Fruit fly (Drosophila melanogaster) whole organism, embryonic: ENCODE measurements around the gene Sirup.

ENCODE experiments used
- Ada2b ChIP-seq: fragments of 200-800 bp; sonication (Bioruptor generic); IDR thresholded peaks from 2 replicates; pipeline ENCODE4 v1.3.6; 2022; ENCODE audit warnings: missing biosample characterization, missing genetic modification characterization
- Asciz ChIP-seq: fragments of 200-800 bp; sonication (Bioruptor generic); optimal IDR thresholded peaks from 2 replicates; lab custom pipeline; 2017; ENCODE audit warnings: missing biosample characterization, mild to moderate bottlenecking, missing genetic modification characterization, missing genetic modification reagents
- Blimp-1 ChIP-seq: fragments of 200-800 bp; sonication (Bioruptor generic); optimal IDR thresholded peaks from 3 replicates; lab custom pipeline; 2018; ENCODE audit warnings: missing biosample characterization, missing genetic modification characterization, mild to moderate bottlenecking, moderate library complexity, missing genetic modification reagents
- CG1024 ChIP-seq: fragments of 200-800 bp; sonication (Bioruptor generic); IDR thresholded peaks from 2 replicates; pipeline ENCODE4 v1.3.6; 2022; ENCODE audit warnings: missing biosample characterization, missing genetic modification characterization
- CG10565 ChIP-seq: fragments of 200-800 bp; sonication (Bioruptor generic); optimal IDR thresholded peaks from 3 replicates; lab custom pipeline; 2016; ENCODE audit warnings: missing biosample characterization, mild to moderate bottlenecking, missing genetic modification characterization
- CG11085 ChIP-seq: fragments of 200-800 bp; sonication (Bioruptor generic); IDR thresholded peaks from 2 replicates; pipeline ENCODE4 v1.3.6; 2022; ENCODE audit warnings: missing biosample characterization, missing genetic modification characterization
- CG11504 ChIP-seq: fragments of 200-800 bp; sonication (Bioruptor generic); optimal IDR thresholded peaks from 3 replicates; lab custom pipeline; 2019; ENCODE audit warnings: missing biosample characterization, mild to moderate bottlenecking, missing genetic modification characterization, moderate library complexity
- CG11695 ChIP-seq: fragments of 200-800 bp; sonication (Bioruptor generic); IDR thresholded peaks from 3 replicates; pipeline ENCODE4 v1.3.6; 2022; ENCODE audit warnings: missing biosample characterization, missing genetic modification characterization
- CG12155 ChIP-seq: fragments of 200-800 bp; sonication (Bioruptor generic); optimal IDR thresholded peaks from 3 replicates; lab custom pipeline; 2016; ENCODE audit warnings: missing biosample characterization, missing genetic modification characterization
- CG12744 ChIP-seq: fragments of 200-800 bp; sonication (Bioruptor generic); optimal IDR thresholded peaks from 2 replicates; lab custom pipeline; 2016; ENCODE audit warnings: missing biosample characterization, missing genetic modification characterization
- CG13287 ChIP-seq: fragments of 200-800 bp; sonication (Bioruptor generic); IDR thresholded peaks from 2 replicates; pipeline ENCODE4 v1.3.6; 2022; ENCODE audit warnings: missing biosample characterization, missing genetic modification characterization; ENCODE audit not compliant: partially characterized antibody
- CG13894 ChIP-seq: fragments of 200-800 bp; sonication (Bioruptor generic); optimal IDR thresholded peaks from 3 replicates; lab custom pipeline; 2018; ENCODE audit warnings: missing biosample characterization, mild to moderate bottlenecking, missing genetic modification characterization, moderate library complexity
- CG15269 ChIP-seq: fragments of 200-800 bp; sonication (Bioruptor generic); optimal IDR thresholded peaks from 2 replicates; lab custom pipeline; 2018; ENCODE audit warnings: missing biosample characterization, mild to moderate bottlenecking, missing genetic modification characterization, moderate library complexity
- CG15514 ChIP-seq: fragments of 200-800 bp; sonication (Bioruptor generic); optimal IDR thresholded peaks from 3 replicates; lab custom pipeline; 2017; ENCODE audit warnings: missing biosample characterization, missing genetic modification characterization, mild to moderate bottlenecking, moderate library complexity, missing genetic modification reagents
- CG1603 ChIP-seq: fragments of 200-800 bp; sonication (Bioruptor generic); optimal IDR thresholded peaks from 2 replicates; lab custom pipeline; 2019; ENCODE audit warnings: missing biosample characterization, mild to moderate bottlenecking, missing genetic modification characterization, moderate library complexity
- CG17328 ChIP-seq: fragments of 200-800 bp; sonication (Bioruptor generic); IDR thresholded peaks from 2 replicates; pipeline ENCODE4 v1.3.6; 2022; ENCODE audit warnings: missing biosample characterization, missing genetic modification characterization
- CG17359 ChIP-seq: fragments of 200-800 bp; sonication (Bioruptor generic); optimal IDR thresholded peaks from 3 replicates; lab custom pipeline; 2018; ENCODE audit warnings: missing biosample characterization, mild to moderate bottlenecking, missing genetic modification characterization, moderate library complexity
- CG2202 ChIP-seq: fragments of 200-800 bp; sonication (Bioruptor generic); optimal IDR thresholded peaks from 2 replicates; lab custom pipeline; 2018; ENCODE audit warnings: missing biosample characterization, mild to moderate bottlenecking, missing genetic modification characterization
- CG2875 ChIP-seq: fragments of 200-800 bp; sonication (Bioruptor generic); optimal IDR thresholded peaks from 2 replicates; lab custom pipeline; 2017; ENCODE audit warnings: missing biosample characterization, mild to moderate bottlenecking, missing genetic modification characterization, missing genetic modification reagents
- CG30020 ChIP-seq: fragments of 200-800 bp; optimal IDR thresholded peaks from 2 replicates; lab custom pipeline; 2019; ENCODE audit warnings: missing biosample characterization, mild to moderate bottlenecking, missing genetic modification characterization, moderate library complexity
- CG3281 ChIP-seq: fragments of 200-800 bp; sonication (Bioruptor generic); optimal IDR thresholded peaks from 3 replicates; lab custom pipeline; 2017; ENCODE audit warnings: missing biosample characterization, mild to moderate bottlenecking, missing genetic modification characterization
- CG3838 ChIP-seq: fragments of 200-800 bp; sonication (Bioruptor generic); optimal IDR thresholded peaks from 3 replicates; lab custom pipeline; 2016; ENCODE audit warnings: missing biosample characterization, missing genetic modification characterization
- CG5180 ChIP-seq: fragments of 200-800 bp; sonication (Bioruptor generic); optimal IDR thresholded peaks from 3 replicates; lab custom pipeline; 2017; ENCODE audit warnings: missing biosample characterization, missing genetic modification characterization, mild to moderate bottlenecking, moderate library complexity, missing genetic modification reagents
- CG6689 ChIP-seq: fragments of 200-800 bp; sonication (Bioruptor generic); IDR thresholded peaks from 2 replicates; pipeline ENCODE4 v1.3.6; 2022; ENCODE audit warnings: missing biosample characterization, missing genetic modification characterization
- CG7928 ChIP-seq: fragments of 200-800 bp; sonication (Bioruptor generic); optimal IDR thresholded peaks from 2 replicates; lab custom pipeline; 2017; ENCODE audit warnings: missing biosample characterization, mild to moderate bottlenecking, missing genetic modification characterization
- CkIIα-i1 ChIP-seq: fragments of 200-800 bp; sonication (Bioruptor generic); IDR thresholded peaks from 2 replicates; pipeline ENCODE4 v1.3.6; 2022; ENCODE audit warnings: missing biosample characterization, missing genetic modification characterization
- Hey ChIP-seq: fragments of 200-800 bp; sonication (Bioruptor generic); optimal IDR thresholded peaks from 3 replicates; lab custom pipeline; 2018; ENCODE audit warnings: missing biosample characterization, mild to moderate bottlenecking, missing genetic modification characterization
- Hmr ChIP-seq: fragments of 200-800 bp; sonication (Bioruptor generic); optimal IDR thresholded peaks from 3 replicates; lab custom pipeline; 2017; ENCODE audit warnings: mild to moderate bottlenecking, missing biosample characterization, missing genetic modification reagents, missing genetic modification characterization
- Jarid2 ChIP-seq: fragments of 200-800 bp; sonication (Bioruptor generic); optimal IDR thresholded peaks from 3 replicates; lab custom pipeline; 2017; ENCODE audit warnings: mild to moderate bottlenecking, missing biosample characterization, missing genetic modification reagents, missing genetic modification characterization
- Nf-YA ChIP-seq: fragments of 200-800 bp; sonication (Bioruptor generic); IDR thresholded peaks from 2 replicates; pipeline ENCODE4 v1.3.6; 2022; ENCODE audit warnings: missing biosample characterization, missing genetic modification characterization
- NfI ChIP-seq: fragments of 200-800 bp; sonication (Bioruptor generic); optimal IDR thresholded peaks from 3 replicates; lab custom pipeline; 2018; ENCODE audit warnings: missing biosample characterization, mild to moderate bottlenecking, missing genetic modification characterization, moderate library complexity
- Scr ChIP-seq: fragments of 200-800 bp; sonication (Bioruptor generic); IDR thresholded peaks from 2 replicates; pipeline ENCODE4 v1.3.6; 2022; ENCODE audit warnings: missing biosample characterization, missing genetic modification characterization; ENCODE audit not compliant: partially characterized antibody
- caup ChIP-seq: fragments of 200-800 bp; sonication (Bioruptor generic); optimal IDR thresholded peaks from 3 replicates; lab custom pipeline; 2017; ENCODE audit warnings: missing biosample characterization, mild to moderate bottlenecking, missing genetic modification characterization, moderate library complexity; ENCODE audit not compliant: severe bottlenecking
- ewg ChIP-seq: fragments of 200-800 bp; sonication (Bioruptor generic); optimal IDR thresholded peaks from 3 replicates; lab custom pipeline; 2017; ENCODE audit warnings: mild to moderate bottlenecking, missing biosample characterization, missing genetic modification reagents, missing genetic modification characterization
- fd96Cb ChIP-seq: fragments of 200-800 bp; sonication (Bioruptor generic); optimal IDR thresholded peaks from 2 replicates; lab custom pipeline; 2018; ENCODE audit warnings: missing biosample characterization, mild to moderate bottlenecking, missing genetic modification characterization, moderate library complexity
- gem ChIP-seq: fragments of 200-800 bp; sonication (Bioruptor generic); optimal IDR thresholded peaks from 2 replicates; lab custom pipeline; 2019; ENCODE audit warnings: missing biosample characterization, mild to moderate bottlenecking, missing genetic modification characterization, moderate library complexity
- gsb ChIP-seq: fragments of 200-800 bp; sonication (Bioruptor generic); IDR thresholded peaks from 2 replicates; pipeline ENCODE4 v1.3.6; 2022; ENCODE audit warnings: missing biosample characterization, missing genetic modification characterization
- her ChIP-seq: fragments of 200-800 bp; sonication (Bioruptor generic); optimal IDR thresholded peaks from 2 replicates; lab custom pipeline; 2016; ENCODE audit warnings: missing biosample characterization, missing genetic modification characterization
- hth ChIP-seq: fragments of >200 bp; optimal IDR thresholded peaks from 2 replicates; lab custom pipeline; 2017; ENCODE audit warnings: inconsistent platforms
- jing ChIP-seq: fragments of 200-800 bp; sonication (Bioruptor generic); optimal IDR thresholded peaks from 2 replicates; lab custom pipeline; 2018; ENCODE audit warnings: missing biosample characterization, mild to moderate bottlenecking, missing genetic modification characterization
- lab ChIP-seq: fragments of 200-800 bp; sonication (Bioruptor generic); optimal IDR thresholded peaks from 3 replicates; lab custom pipeline; 2017; ENCODE audit warnings: missing biosample characterization, missing genetic modification characterization, mild to moderate bottlenecking, moderate library complexity, missing genetic modification reagents
- luna ChIP-seq: fragments of 200-800 bp; sonication (Bioruptor generic); optimal IDR thresholded peaks from 2 replicates; lab custom pipeline; 2016; ENCODE audit warnings: missing biosample characterization, missing genetic modification characterization
- pho ChIP-seq: fragments of 200-800 bp; sonication (Bioruptor generic); optimal IDR thresholded peaks from 2 replicates; lab custom pipeline; 2016; ENCODE audit warnings: missing biosample characterization, missing genetic modification characterization
- sens ChIP-seq: fragments of 200-800 bp; sonication (Bioruptor generic); peaks from one replicate; lab custom pipeline; 2016; ENCODE audit warnings: missing biosample characterization, missing genetic modification characterization
- slou ChIP-seq: fragments of 200-800 bp; sonication (Bioruptor generic); optimal IDR thresholded peaks from 3 replicates; lab custom pipeline; 2016; ENCODE audit warnings: missing biosample characterization, missing genetic modification characterization
- tio ChIP-seq: fragments of 200-800 bp; sonication (Bioruptor generic); optimal IDR thresholded peaks from 2 replicates; lab custom pipeline; 2017; ENCODE audit warnings: missing biosample characterization, missing genetic modification characterization, inconsistent platforms
- tna ChIP-seq: fragments of 200-800 bp; sonication (Bioruptor generic); IDR thresholded peaks from 2 replicates; pipeline ENCODE4 v1.3.6; 2022; ENCODE audit warnings: missing biosample characterization, missing genetic modification characterization; ENCODE audit not compliant: partially characterized antibody
- tup ChIP-seq: fragments of 200-800 bp; sonication (Bioruptor generic); optimal IDR thresholded peaks from 2 replicates; lab custom pipeline; 2016; ENCODE audit warnings: missing biosample characterization, mild to moderate bottlenecking, missing genetic modification characterization, moderate library complexity
- vfl ChIP-seq: fragments of 200-800 bp; sonication (Bioruptor generic); optimal IDR thresholded peaks from 2 replicates; lab custom pipeline; 2016; ENCODE audit warnings: missing biosample characterization, missing genetic modification characterization
- wor ChIP-seq: fragments of 200-800 bp; sonication (Bioruptor generic); IDR thresholded peaks from 2 replicates; pipeline ENCODE4 v1.3.6; 2022; ENCODE audit warnings: missing biosample characterization, missing genetic modification characterization

The Sirup gene

dm6 chr2L:7991951-7992350 lies 6.7 kb upstream of the Sirup start (continued):
- TF ChIP-seq lab (GFP tag; lab: Kevin White, UChicago) (peak; percentile 17), CG2875 (no peak), slou (no peak), hth (lab: Kevin White, UChicago) (no peak), Hey (no peak), CkIIα-i1 (no peak), CG1603 (tag; lab: Kevin White, UChicago) (peak; percentile 54), luna (no peak), caup (GFP tag; lab: Kevin White, UChicago) (no peak), CG5180 (GFP tag; lab: Kevin White, UChicago) (no peak), Ada2b (GFP tag; lab: Robert Waterston, UW) (peak; percentile 25; the same call in 1 of the 2 replicates), gem (tag; lab: Kevin White, UChicago) (peak; percentile 66), CG12744 (GFP tag; lab: Kevin White, UChicago) (peak; percentile 13), gsb (GFP tag; lab: Robert Waterston, UW) (0 out of 2 replicates have a peak, but pooled peaks have one; percentile 12), Asciz (peak; percentile 33), NfI (GFP tag; lab: Kevin White, UChicago) (peak; percentile 28), Scr (GFP tag; lab: Robert Waterston, UW) (no peak), CG1024 (GFP tag; lab: Robert Waterston, UW) (no peak), tup (GFP tag; lab: Kevin White, UChicago) (no peak), pho (GFP tag; lab: Kevin White, UChicago) (no peak), vfl (GFP tag; lab: Kevin White, UChicago) (no peak), CG10565 (GFP tag; lab: Kevin White, UChicago) (no peak), ewg (GFP tag; lab: Kevin White, UChicago) (no peak), her (GFP tag; lab: Kevin White, UChicago) (no peak), wor (no peak), CG6689 (GFP tag; lab: Robert Waterston, UW) (no peak), CG3838 (GFP tag; lab: Kevin White, UChicago) (no peak), CG2202 (no peak), sens (GFP tag; lab: Kevin White, UChicago) (peak; percentile 77), CG17328 (peak; percentile 17; the same call in 1 of the 2 replicates), CG11504 (peak; percentile 43), CG17359 (tag; lab: Kevin White, UChicago) (peak; percentile 34), CG13287 (no peak), Nf-YA (GFP tag; lab: Robert Waterston, UW) (no peak), tio (peak; percentile 0), fd96Cb (tag; lab: Kevin White, UChicago) (peak; percentile 7), tna (GFP tag; lab: Robert Waterston, UW) (no peak), Jarid2 (GFP tag; lab: Kevin White, UChicago) (no peak), Blimp-1 (GFP tag; lab: Kevin White, UChicago) (no peak), CG15514 (GFP tag; lab: Kevin White, UChicago) (peak; percentile 17), CG13894 (tag; lab: Kevin White, UChicago) (no peak), CG12155 (GFP tag; lab: Kevin White, UChicago) (peak; percentile 13), CG7928 (no peak), CG11085 (no peak), Hmr (GFP tag; lab: Kevin White, UChicago) (peak; percentile 16), CG3281 (peak; percentile 23), CG30020 (tag; lab: Kevin White, UChicago) (no peak), jing (GFP tag; lab: Kevin White, UChicago) (no peak), CG11695 (GFP tag; lab: Robert Waterston, UW) (peak; percentile 21; the same call in 1 of the 3 replicates), CG15269 (peak; percentile 58)
